Fruit fly (Drosophila melanogaster) whole organism, pupa: ENCODE data around the gene CG10026.

Experiments
- CG10348 ChIP-seq: fragments of 200-800 bp; sonication (Bioruptor generic); IDR thresholded peaks from 2 replicates; pipeline ENCODE4 v1.3.6; 2022; ENCODE audit warnings: missing biosample characterization, missing genetic modification characterization
- CG12605 ChIP-seq: fragments of 200-800 bp; sonication (Bioruptor generic); IDR thresholded peaks from 2 replicates; pipeline ENCODE4 v1.3.6; 2022; ENCODE audit warnings: missing biosample characterization, missing genetic modification characterization
- CG13204 ChIP-seq: fragments of 200-800 bp; sonication (Bioruptor generic); optimal IDR thresholded peaks from 2 replicates; lab custom pipeline; 2018; ENCODE audit warnings: missing biosample characterization, mild to moderate bottlenecking, missing genetic modification characterization, moderate library complexity
- CG14655 ChIP-seq: fragments of 200-800 bp; sonication (Bioruptor generic); optimal IDR thresholded peaks from 3 replicates; lab custom pipeline; 2017; ENCODE audit warnings: mild to moderate bottlenecking, missing biosample characterization, missing genetic modification reagents, missing genetic modification characterization
- CG15710 ChIP-seq: fragments of 200-800 bp; sonication (Bioruptor generic); optimal IDR thresholded peaks from 2 replicates; lab custom pipeline; 2018; ENCODE audit warnings: missing biosample characterization, mild to moderate bottlenecking, missing genetic modification characterization, moderate library complexity
- CG17806 ChIP-seq: fragments of 200-800 bp; sonication (Bioruptor generic); optimal IDR thresholded peaks from 2 replicates; lab custom pipeline; 2018; ENCODE audit warnings: missing biosample characterization, mild to moderate bottlenecking, missing genetic modification characterization, moderate library complexity
- CG32121 ChIP-seq: fragments of 200-800 bp; sonication (Bioruptor generic); IDR thresholded peaks from 2 replicates; pipeline ENCODE4 v1.3.6; 2022; ENCODE audit warnings: missing biosample characterization, missing genetic modification characterization
- CG34367 ChIP-seq: fragments of 200-800 bp; sonication (Bioruptor generic); optimal IDR thresholded peaks from 2 replicates; lab custom pipeline; 2018; ENCODE audit warnings: missing biosample characterization, mild to moderate bottlenecking, missing genetic modification characterization
- CG4496 ChIP-seq: fragments of 200-800 bp; sonication (Bioruptor generic); IDR thresholded peaks from 3 replicates; pipeline ENCODE4 v1.3.6; 2022; ENCODE audit warnings: missing biosample characterization, missing genetic modification characterization
- CG8159 ChIP-seq: fragments of 200-800 bp; sonication (Bioruptor generic); optimal IDR thresholded peaks from 3 replicates; lab custom pipeline; 2018; ENCODE audit warnings: missing biosample characterization, mild to moderate bottlenecking, missing genetic modification characterization, moderate library complexity
- CG8301 ChIP-seq: fragments of 200-800 bp; sonication (Bioruptor generic); optimal IDR thresholded peaks from 2 replicates; lab custom pipeline; 2018; ENCODE audit warnings: missing biosample characterization, mild to moderate bottlenecking, missing genetic modification characterization
- CG9948 ChIP-seq: fragments of 200-800 bp; sonication (Bioruptor generic); optimal IDR thresholded peaks from 2 replicates; lab custom pipeline; 2018; ENCODE audit warnings: missing biosample characterization, mild to moderate bottlenecking, missing genetic modification characterization, moderate library complexity
- D1 ChIP-seq: fragments of 200-800 bp; sonication (Bioruptor generic); optimal IDR thresholded peaks from 2 replicates; lab custom pipeline; 2018; ENCODE audit warnings: missing biosample characterization, mild to moderate bottlenecking, missing genetic modification characterization, moderate library complexity
- EcR ChIP-seq: fragments of 200-800 bp; sonication (Bioruptor generic); optimal IDR thresholded peaks from 3 replicates; lab custom pipeline; 2019; ENCODE audit warnings: missing biosample characterization, missing genetic modification characterization, mild to moderate bottlenecking, moderate library complexity, missing genetic modification reagents
- Ets98B ChIP-seq: fragments of 200-800 bp; sonication (Bioruptor generic); IDR thresholded peaks from 2 replicates; pipeline ENCODE4 v1.3.6; 2022; ENCODE audit warnings: missing biosample characterization, missing genetic modification characterization
- Pif1A ChIP-seq: fragments of 200-800 bp; sonication (Bioruptor generic); optimal IDR thresholded peaks from 3 replicates; lab custom pipeline; 2016; ENCODE audit warnings: missing biosample characterization, missing genetic modification characterization
- Pif1B ChIP-seq: fragments of 200-800 bp; sonication (Bioruptor generic); optimal IDR thresholded peaks from 3 replicates; lab custom pipeline; 2016; ENCODE audit warnings: missing biosample characterization, missing genetic modification characterization
- Snoo ChIP-seq: fragments of 200-800 bp; sonication (Bioruptor generic); optimal IDR thresholded peaks from 3 replicates; lab custom pipeline; 2017; ENCODE audit warnings: missing biosample characterization, mild to moderate bottlenecking, missing genetic modification characterization, inconsistent platforms
- fd96Ca ChIP-seq: fragments of 200-800 bp; sonication (Bioruptor generic); IDR thresholded peaks from 3 replicates; pipeline ENCODE4 v1.3.6; 2022; ENCODE audit warnings: missing biosample characterization, missing genetic modification characterization
- gl ChIP-seq: fragments of 200-800 bp; sonication (Bioruptor generic); optimal IDR thresholded peaks from 2 replicates; lab custom pipeline; 2018; ENCODE audit warnings: missing biosample characterization, mild to moderate bottlenecking, missing genetic modification characterization
- rn ChIP-seq: fragments of 200-800 bp; sonication (Bioruptor generic); IDR thresholded peaks from 2 replicates; pipeline ENCODE4 v1.3.6; 2022; ENCODE audit warnings: missing biosample characterization, missing genetic modification characterization

The CG10026 gene

dm6 chr2L:19441339-19441738 lies 12.7 kb upstream of the CG10026 start:
- TF ChIP-seq CG8301 (tag; lab: Kevin White, UChicago): no peak
- TF ChIP-seq Ets98B (GFP tag; lab: Robert Waterston, UW): peak; percentile 38
- TF ChIP-seq CG10348 (GFP tag; lab: Robert Waterston, UW): no peak
- TF ChIP-seq CG32121 (GFP tag; lab: Robert Waterston, UW): peak; percentile 22; the same call in 1 of the 2 replicates
- peak; percentile 25; the same call in 1 of the 2 replicates for TF ChIP-seq rn
- peak; percentile 78 for TF ChIP-seq fd96Ca (GFP tag; lab: Robert Waterston, UW)
- TF ChIP-seq CG4496 (GFP tag; lab: Robert Waterston, UW): peak; percentile 44; the same call in 1 of the 3 replicates
- 0 out of 2 replicates have a peak, but pooled peaks have one; percentile 10 for TF ChIP-seq CG12605 (GFP tag; lab: Robert Waterston, UW)
- no peak for TF ChIP-seq Pif1B (GFP tag; lab: Kevin White, UChicago)

DNA sequence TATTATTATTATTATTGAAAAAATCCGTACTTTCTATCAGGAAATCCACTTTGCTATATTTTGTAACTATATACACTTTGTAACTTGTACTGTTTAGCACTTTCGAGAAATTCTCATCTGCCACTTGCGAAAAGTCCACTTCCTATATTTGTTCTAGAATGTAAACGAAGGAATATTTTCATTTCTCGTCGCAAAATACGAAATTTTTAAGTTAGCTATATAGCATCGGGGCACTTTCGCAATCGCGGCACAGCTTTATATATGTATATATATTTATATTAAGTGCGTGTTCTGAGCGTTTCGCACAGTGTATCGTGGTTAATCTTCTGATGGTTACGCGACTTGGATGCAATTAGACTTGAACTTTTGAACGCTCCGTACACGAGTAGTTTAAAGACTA lies 12.3 kb upstream of the CG10026 start, which contains the start of gene RanGAP:
Gene RanGAP, plus strand, starts transcription at position 169 of the 400 bp plus-strand sequence.
- 0 out of 2 replicates have a peak, but pooled peaks have one; percentile 6 for TF ChIP-seq rn
- TF ChIP-seq gl (tag; lab: Kevin White, UChicago): no peak
- TF ChIP-seq Ets98B (GFP tag; lab: Robert Waterston, UW): no peak
- peak; percentile 58 for TF ChIP-seq CG14655
- peak; percentile 25; the same call in 1 of the 3 replicates for TF ChIP-seq CG4496 (GFP tag; lab: Robert Waterston, UW)
- TF ChIP-seq EcR (GFP tag; lab: Kevin White, UChicago): no peak
- TF ChIP-seq CG13204 (GFP tag; lab: Kevin White, UChicago): no peak
- TF ChIP-seq CG9948 (tag; lab: Kevin White, UChicago): peak; percentile 50
- no peak for TF ChIP-seq CG10348 (GFP tag; lab: Robert Waterston, UW)
- no peak for TF ChIP-seq CG34367 (tag; lab: Kevin White, UChicago)
- TF ChIP-seq D1 (tag; lab: Kevin White, UChicago): no peak
- peak; percentile 48; the same call in 2 of the 3 replicates for TF ChIP-seq fd96Ca (GFP tag; lab: Robert Waterston, UW)
- peak; percentile 16; the same call in 1 of the 2 replicates for TF ChIP-seq CG32121 (GFP tag; lab: Robert Waterston, UW)
- peak; percentile 36 for TF ChIP-seq CG8301 (tag; lab: Kevin White, UChicago)
- TF ChIP-seq Pif1A (GFP tag; lab: Kevin White, UChicago): no peak
- no peak; the same call in 1 of the 2 replicates for TF ChIP-seq CG12605 (GFP tag; lab: Robert Waterston, UW)
- peak; percentile 12 for TF ChIP-seq CG15710
- TF ChIP-seq Snoo (tag; lab: Kevin White, UChicago): no peak
- TF ChIP-seq CG8159 (tag; lab: Kevin White, UChicago): peak; percentile 28
- TF ChIP-seq CG17806 (tag; lab: Kevin White, UChicago): peak; percentile 31
- TF ChIP-seq Pif1B (GFP tag; lab: Kevin White, UChicago): no peak

DNA sequence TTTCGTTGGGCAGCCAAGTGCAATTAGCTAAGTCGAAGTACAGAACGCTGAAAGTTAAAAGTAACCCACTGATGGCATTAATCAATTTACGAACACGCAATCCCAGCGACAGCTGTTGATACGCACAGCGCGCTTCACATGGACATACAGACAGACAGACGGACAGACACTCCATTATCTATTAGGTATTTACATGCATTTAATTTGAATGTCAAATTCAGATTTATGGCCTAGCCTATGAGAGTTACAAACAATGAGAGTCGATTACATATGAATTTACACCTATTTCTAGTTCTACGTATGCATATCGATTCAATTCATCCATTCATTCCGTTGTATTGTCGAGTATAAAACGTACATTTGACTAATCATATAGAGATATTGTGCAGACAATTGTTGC lies 11.4 kb upstream of the CG10026 start, which contains the start of gene CG10237:
Gene CG10237, minus strand, starts transcription at position 101 of the 400 bp plus-strand sequence.
- no peak for TF ChIP-seq CG12605 (GFP tag; lab: Robert Waterston, UW)
- TF ChIP-seq CG13204 (GFP tag; lab: Kevin White, UChicago): no peak
- TF ChIP-seq CG17806 (tag; lab: Kevin White, UChicago): no peak
- no peak for TF ChIP-seq CG32121 (GFP tag; lab: Robert Waterston, UW)
- TF ChIP-seq CG14655: no peak
- no peak for TF ChIP-seq CG9948 (tag; lab: Kevin White, UChicago)
- no peak for TF ChIP-seq D1 (tag; lab: Kevin White, UChicago)
- no peak for TF ChIP-seq Snoo (tag; lab: Kevin White, UChicago)
- no peak for TF ChIP-seq EcR (GFP tag; lab: Kevin White, UChicago)
- no peak for TF ChIP-seq fd96Ca (GFP tag; lab: Robert Waterston, UW)

dm6 chr2L:19444734-19445140 lies 9.3 kb upstream of the CG10026 start, which contains the start of gene Hs2st:
Gene Hs2st (minus strand): TSS chr2L:19444750.
- TF ChIP-seq CG34367 (tag; lab: Kevin White, UChicago) (peak; percentile 84), CG14655 (no peak), gl (tag; lab: Kevin White, UChicago) (peak; percentile 71), CG8301 (tag; lab: Kevin White, UChicago) (peak; percentile 82), Snoo (tag; lab: Kevin White, UChicago) (peak; percentile 87), Pif1B (GFP tag; lab: Kevin White, UChicago) (no peak), CG4496 (GFP tag; lab: Robert Waterston, UW) (peak; percentile 85), CG17806 (tag; lab: Kevin White, UChicago) (peak; percentile 82), CG8159 (tag; lab: Kevin White, UChicago) (peak; percentile 85), CG13204 (GFP tag; lab: Kevin White, UChicago) (no peak), Ets98B (GFP tag; lab: Robert Waterston, UW) (peak; percentile 79), rn (peak; percentile 85), CG10348 (GFP tag; lab: Robert Waterston, UW) (0 out of 2 replicates have a peak, but pooled peaks have one; percentile 36), CG12605 (GFP tag; lab: Robert Waterston, UW) (peak; percentile 64), EcR (GFP tag; lab: Kevin White, UChicago) (peak; percentile 58), Pif1A (GFP tag; lab: Kevin White, UChicago) (no peak), D1 (tag; lab: Kevin White, UChicago) (no peak), CG15710 (peak; percentile 89), fd96Ca (GFP tag; lab: Robert Waterston, UW) (peak; percentile 94), CG32121 (GFP tag; lab: Robert Waterston, UW) (peak; percentile 90), CG9948 (tag; lab: Kevin White, UChicago) (peak; percentile 82)
- TF ChIP-seq, all 21 proteins: peak for 16
